Comparison of ENCODE assay signal across 2 fruit fly cellular contexts in genomic region chr3R:14456214-14456862, dm6.
TF ChIP-seq lines count a peak whose summit lies in the region.

No protein-coding gene starts in this region.

TF ChIP-seq in whole organism, embryonic, 481 proteins besides CTCF, POLR2A, EP300 and RAD21 (continued from another document):
- TF ChIP-seq CG3281 (GFP tag; optimal IDR thresholded peaks at IDR 0.05; lab: Kevin White, UChicago) (no peak), CG3726 (GFP tag; IDR thresholded peaks at IDR 0.05; lab: Robert Waterston, UW) (no peak), CG13424 (tag; optimal IDR thresholded peaks at IDR 0.05; lab: Kevin White, UChicago) (no peak), CG9727 (GFP tag; optimal IDR thresholded peaks at IDR 0.05; lab: Kevin White, UChicago) (no peak), CG12391 (tag; optimal IDR thresholded peaks at IDR 0.05; lab: Kevin White, UChicago) (no peak), ab (GFP tag; optimal IDR thresholded peaks at IDR 0.05; lab: Kevin White, UChicago) (no peak), eyg (GFP tag; optimal IDR thresholded peaks at IDR 0.05; lab: Kevin White, UChicago) (no peak), CG2678 (tag; optimal IDR thresholded peaks at IDR 0.05; lab: Kevin White, UChicago) (peak; percentile 9), Hey (tag; optimal IDR thresholded peaks at IDR 0.05; lab: Kevin White, UChicago) (no peak), gce (GFP tag; IDR thresholded peaks at IDR 0.05; lab: Robert Waterston, UW) (no peak), Med (GFP tag; lab: Kevin White, UChicago) (no peak), MESR4 (GFP tag; optimal IDR thresholded peaks at IDR 0.05; lab: Kevin White, UChicago) (no peak), CG2712 (tag; optimal IDR thresholded peaks at IDR 0.05; lab: Kevin White, UChicago) (peak; percentile 52), ken (GFP tag; IDR thresholded peaks at IDR 0.05; lab: Robert Waterston, UW) (peak; percentile 48; the same call in 1 of the 3 replicates), zf30C (GFP tag; optimal IDR thresholded peaks at IDR 0.05; lab: Kevin White, UChicago) (peak; percentile 42), CG6175 (GFP tag; IDR thresholded peaks at IDR 0.05; lab: Robert Waterston, UW) (no peak), dpn (GFP tag; optimal IDR thresholded peaks at IDR 0.05; lab: Kevin White, UChicago) (no peak), CG15696 (tag; optimal IDR thresholded peaks at IDR 0.05; lab: Kevin White, UChicago) (peak; percentile 43), gem (tag; optimal IDR thresholded peaks at IDR 0.05; lab: Kevin White, UChicago) (peak; percentile 46), Xrp1 (GFP tag; IDR thresholded peaks at IDR 0.05; lab: Robert Waterston, UW) (0 out of 2 replicates have a peak, but pooled peaks have one; percentile 42), sens (GFP tag; lab: Kevin White, UChicago) (peak; percentile 66), CG1603 (tag; optimal IDR thresholded peaks at IDR 0.05; lab: Kevin White, UChicago) (no peak), CG17829 (tag; optimal IDR thresholded peaks at IDR 0.05; lab: Kevin White, UChicago) (peak; percentile 23), fu2 (GFP tag; optimal IDR thresholded peaks at IDR 0.05; lab: Kevin White, UChicago) (no peak), hkb (optimal IDR thresholded peaks at IDR 0.05; lab: Kevin White, UChicago) (no peak), hkb (GFP tag; IDR thresholded peaks at IDR 0.05; lab: Robert Waterston, UW) (no peak), row (GFP tag; IDR thresholded peaks at IDR 0.05; lab: Robert Waterston, UW) (0 out of 3 replicates have a peak, but pooled peaks have one; percentile 7), CG12104 (GFP tag; optimal IDR thresholded peaks at IDR 0.05; lab: Kevin White, UChicago) (no peak), Tbp (GFP tag; optimal IDR thresholded peaks at IDR 0.05; lab: Kevin White, UChicago) (no peak), aop (GFP tag; IDR thresholded peaks at IDR 0.05; lab: Robert Waterston, UW) (no peak), CG14710 (tag; optimal IDR thresholded peaks at IDR 0.05; lab: Kevin White, UChicago) (peak; percentile 21), CG10209 (GFP tag; optimal IDR thresholded peaks at IDR 0.05; lab: Kevin White, UChicago) (no peak), phol (tag; optimal IDR thresholded peaks at IDR 0.05; lab: Kevin White, UChicago) (peak; percentile 4), lola (GFP tag; optimal IDR thresholded peaks at IDR 0.05; lab: Kevin White, UChicago) (peak in 1 of 3 experiments; percentile 25), sima (GFP tag; optimal IDR thresholded peaks at IDR 0.05; lab: Kevin White, UChicago) (no peak)
TF ChIP-seq in whole organism, embryonic: peak in this region for 21.

TF ChIP-seq in whole organism, prepupa, 60 proteins besides CTCF, POLR2A, EP300 and RAD21 (continued from another document):
- TF ChIP-seq CG6808 (GFP tag; optimal IDR thresholded peaks at IDR 0.05; lab: Kevin White, UChicago) (no peak), Gug (GFP tag; IDR thresholded peaks at IDR 0.05; lab: Robert Waterston, UW) (0 out of 2 replicates have a peak, but pooled peaks have one; percentile 33), vri (GFP tag; optimal IDR thresholded peaks at IDR 0.05; lab: Kevin White, UChicago) (no peak), Hr39 (GFP tag; optimal IDR thresholded peaks at IDR 0.05; lab: Kevin White, UChicago) (no peak), CG6163 (GFP tag; IDR thresholded peaks at IDR 0.05; lab: Robert Waterston, UW) (no peak), CG8119 (GFP tag; IDR thresholded peaks at IDR 0.05; lab: Robert Waterston, UW) (peak; percentile 66; the same call in 2 of the 3 replicates), CG1621 (tag; optimal IDR thresholded peaks at IDR 0.05; lab: Kevin White, UChicago) (no peak), CG4318 (GFP tag; optimal IDR thresholded peaks at IDR 0.05; lab: Kevin White, UChicago) (peak; percentile 50), CG32006 (GFP tag; optimal IDR thresholded peaks at IDR 0.05; lab: Kevin White, UChicago) (peak; percentile 70), fd85E (GFP tag; optimal IDR thresholded peaks at IDR 0.05; lab: Kevin White, UChicago) (no peak), CG3919 (GFP tag; optimal IDR thresholded peaks at IDR 0.05; lab: Kevin White, UChicago) (peak; percentile 6), CG8319 (GFP tag; optimal IDR thresholded peaks at IDR 0.05; lab: Kevin White, UChicago) (no peak), Sox15 (GFP tag; optimal IDR thresholded peaks at IDR 0.05; lab: Kevin White, UChicago) (no peak), esn (GFP tag; optimal IDR thresholded peaks at IDR 0.05; lab: Kevin White, UChicago) (no peak), CG6854 (GFP tag; optimal IDR thresholded peaks at IDR 0.05; lab: Kevin White, UChicago) (no peak), eg (GFP tag; IDR thresholded peaks at IDR 0.05; lab: Robert Waterston, UW) (peak; percentile 46; the same call in 1 of the 3 replicates), CG11294 (GFP tag; IDR thresholded peaks at IDR 0.05; lab: Robert Waterston, UW) (no peak), CG15336 (GFP tag; IDR thresholded peaks at IDR 0.05; lab: Robert Waterston, UW) (peak; percentile 70), achi (GFP tag; optimal IDR thresholded peaks at IDR 0.05; lab: Kevin White, UChicago) (peak; percentile 22), Eip75B (GFP tag; optimal IDR thresholded peaks at IDR 0.05; lab: Kevin White, UChicago) (no peak), Sox102F (GFP tag; optimal IDR thresholded peaks at IDR 0.05; lab: Kevin White, UChicago) (no peak), Hr38 (GFP tag; optimal IDR thresholded peaks at IDR 0.05; lab: Kevin White, UChicago) (no peak), CG16779 (tag; optimal IDR thresholded peaks at IDR 0.05; lab: Kevin White, UChicago) (no peak), Hr4 (GFP tag; optimal IDR thresholded peaks at IDR 0.05; lab: Kevin White, UChicago) (peak; percentile 65), CG9139 (GFP tag; optimal IDR thresholded peaks at IDR 0.05; lab: Kevin White, UChicago) (no peak), fd59A (GFP tag; optimal IDR thresholded peaks at IDR 0.05; lab: Kevin White, UChicago) (no peak)
